Comparison of ENCODE assay signal across 4 fruit fly cellular contexts in the genomic region with DNA sequence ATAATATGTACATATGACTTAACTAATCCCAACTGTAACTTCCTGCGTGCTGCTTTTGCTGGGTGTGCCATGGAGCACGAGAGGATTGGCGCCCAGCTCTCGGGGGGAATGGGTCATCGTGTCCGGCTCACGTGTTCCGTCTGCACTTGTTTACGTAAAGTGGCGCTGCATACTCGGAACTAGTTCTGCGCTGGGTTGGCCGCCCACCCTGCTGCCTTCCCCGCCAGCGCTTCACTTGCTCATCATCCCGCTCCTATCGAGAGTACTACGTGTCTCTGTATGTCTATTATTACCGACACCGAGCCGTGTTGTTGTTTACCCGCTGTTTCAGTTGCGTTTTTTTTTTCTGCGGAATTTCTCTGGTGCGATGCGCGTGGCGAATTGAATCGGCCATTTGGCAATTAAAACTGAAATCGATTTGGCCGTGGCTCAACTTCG.
TF ChIP-seq lines count a peak whose summit lies in the region.

No protein-coding gene starts in this region.

- peak; percentile 21 for TF ChIP-seq CTCF in whole organism, embryonic (GFP tag; optimal IDR thresholded peaks at IDR 0.05; lab: Kevin White, UChicago)

TF ChIP-seq in whole organism, adult, 20 proteins besides CTCF, POLR2A, EP300 and RAD21:
- TF ChIP-seq CG7045 (GFP tag; optimal IDR thresholded peaks at IDR 0.05; lab: Kevin White, UChicago) (no peak), CG33017 (tag; optimal IDR thresholded peaks at IDR 0.05; lab: Kevin White, UChicago) (no peak), CG12768 (GFP tag; optimal IDR thresholded peaks at IDR 0.05; lab: Kevin White, UChicago) (peak; percentile 19), pad (GFP tag; optimal IDR thresholded peaks at IDR 0.05; lab: Kevin White, UChicago) (no peak), CG14711 (tag; optimal IDR thresholded peaks at IDR 0.05; lab: Kevin White, UChicago) (no peak), kay (GFP tag; lab: Kevin White, UChicago; ENCODE audit: borderline replicate concordance) (no peak), CG11617 (GFP tag; optimal IDR thresholded peaks at IDR 0.05; lab: Kevin White, UChicago) (peak; percentile 28), Crg-1 (GFP tag; optimal IDR thresholded peaks at IDR 0.05; lab: Kevin White, UChicago) (no peak), ovo (GFP tag; optimal IDR thresholded peaks at IDR 0.05; lab: Kevin White, UChicago) (no peak), Hr96 (GFP tag; optimal IDR thresholded peaks at IDR 0.05; lab: Kevin White, UChicago) (no peak), CG5204 (GFP tag; optimal IDR thresholded peaks at IDR 0.05; lab: Kevin White, UChicago) (no peak), tj (GFP tag; optimal IDR thresholded peaks at IDR 0.05; lab: Kevin White, UChicago) (no peak), bab1 (GFP tag; optimal IDR thresholded peaks at IDR 0.05; lab: Kevin White, UChicago) (no peak), CG7101 (tag; optimal IDR thresholded peaks at IDR 0.05; lab: Kevin White, UChicago) (no peak), cic (GFP tag; optimal IDR thresholded peaks at IDR 0.05; lab: Kevin White, UChicago) (peak; percentile 61), Mnt (GFP tag; optimal IDR thresholded peaks at IDR 0.05; lab: Kevin White, UChicago) (peak; percentile 91)

TF ChIP-seq in whole organism, embryonic, 481 proteins besides CTCF, POLR2A, EP300 and RAD21:
- TF ChIP-seq CG2199 (GFP tag; IDR thresholded peaks at IDR 0.05; lab: Robert Waterston, UW): 0 out of 3 replicates have a peak, but pooled peaks have one; percentile 27
- peak in 1 of 2 experiments; percentile 4 for TF ChIP-seq Pdp1 (GFP tag; optimal IDR thresholded peaks at IDR 0.05; lab: Kevin White, UChicago)
- no peak for TF ChIP-seq klu (GFP tag; IDR thresholded peaks at IDR 0.05; lab: Robert Waterston, UW)
- TF ChIP-seq CG14860 (GFP tag; IDR thresholded peaks at IDR 0.05; lab: Robert Waterston, UW; ENCODE audit: partially characterized antibody): 0 out of 3 replicates have a peak, but pooled peaks have one; percentile 38
- peak; percentile 97 for TF ChIP-seq CG15514 (GFP tag; optimal IDR thresholded peaks at IDR 0.05; lab: Kevin White, UChicago)
- TF ChIP-seq CG2712 (tag; optimal IDR thresholded peaks at IDR 0.05; lab: Kevin White, UChicago): no peak
- TF ChIP-seq so (GFP tag; IDR thresholded peaks at IDR 0.05; lab: Robert Waterston, UW): peak; percentile 49; the same call in 1 of the 3 replicates
- TF ChIP-seq Tbp (GFP tag; optimal IDR thresholded peaks at IDR 0.05; lab: Kevin White, UChicago): no peak
- 0 out of 3 replicates have a peak, but pooled peaks have one; percentile 35 for TF ChIP-seq mld (GFP tag; IDR thresholded peaks at IDR 0.05; lab: Robert Waterston, UW; ENCODE audit: partially characterized antibody)
- 0 out of 2 replicates have a peak, but pooled peaks have one; percentile 17 for TF ChIP-seq tna (GFP tag; IDR thresholded peaks at IDR 0.05; lab: Robert Waterston, UW; ENCODE audit: partially characterized antibody)
- TF ChIP-seq ato (GFP tag; IDR thresholded peaks at IDR 0.05; lab: Robert Waterston, UW; ENCODE audit: partially characterized antibody): 0 out of 2 replicates have a peak, but pooled peaks have one; percentile 32
- TF ChIP-seq sim (GFP tag; IDR thresholded peaks at IDR 0.05; lab: Robert Waterston, UW): no peak
- TF ChIP-seq cwo (GFP tag; optimal IDR thresholded peaks at IDR 0.05; lab: Kevin White, UChicago): peak; percentile 64
- TF ChIP-seq gem (tag; optimal IDR thresholded peaks at IDR 0.05; lab: Kevin White, UChicago): no peak
- TF ChIP-seq fu2 (GFP tag; optimal IDR thresholded peaks at IDR 0.05; lab: Kevin White, UChicago): no peak
- TF ChIP-seq chinmo (GFP tag; IDR thresholded peaks at IDR 0.05; lab: Robert Waterston, UW; ENCODE audit: partially characterized antibody): peak; percentile 81; the same call in 1 of the 4 replicates
- TF ChIP-seq sd (tag; optimal IDR thresholded peaks at IDR 0.05; lab: Kevin White, UChicago): peak; percentile 51
- TF ChIP-seq crol (GFP tag; IDR thresholded peaks at IDR 0.05; lab: Robert Waterston, UW): peak; percentile 84
- TF ChIP-seq CG12769 (tag; optimal IDR thresholded peaks at IDR 0.05; lab: Kevin White, UChicago): peak; percentile 16
- peak; percentile 83 for TF ChIP-seq CG9437 (GFP tag; optimal IDR thresholded peaks at IDR 0.05; lab: Kevin White, UChicago)

TF ChIP-seq in whole organism, prepupa, 60 proteins besides CTCF, POLR2A, EP300 and RAD21:
- TF ChIP-seq CG6163 (GFP tag; IDR thresholded peaks at IDR 0.05; lab: Robert Waterston, UW) (peak; percentile 33; the same call in 1 of the 3 replicates), CG16779 (tag; optimal IDR thresholded peaks at IDR 0.05; lab: Kevin White, UChicago) (no peak), svp (GFP tag; lab: Kevin White, UChicago) (peak; percentile 26)

TF ChIP-seq in whole organism, pupa, 21 proteins besides CTCF, POLR2A, EP300 and RAD21:
- TF ChIP-seq rn (GFP tag; IDR thresholded peaks at IDR 0.05; lab: Robert Waterston, UW): no peak
- TF ChIP-seq gl (tag; optimal IDR thresholded peaks at IDR 0.05; lab: Kevin White, UChicago): no peak
- no peak for TF ChIP-seq EcR (GFP tag; optimal IDR thresholded peaks at IDR 0.05; lab: Kevin White, UChicago)
- TF ChIP-seq CG4496 (GFP tag; IDR thresholded peaks at IDR 0.05; lab: Robert Waterston, UW): 0 out of 3 replicates have a peak, but pooled peaks have one; percentile 19
